Worm (Caenorhabditis elegans) whole organism, mixed stage, embryonic: Measurements from ENCODE around the gene Y73F8A.23.

Source experiments
- blmp-1 ChIP-seq: fragments of 150-350 bp; optimal IDR thresholded peaks from 2 replicates; lab custom pipeline; 2014; ENCODE audit warnings: missing biosample characterization, missing genetic modification characterization
- ceh-43 ChIP-seq: fragments of 200-800 bp; sonication (Bioruptor generic); optimal IDR thresholded peaks from 2 replicates; lab custom pipeline; 2018; ENCODE audit warnings: mild to moderate bottlenecking, missing genetic modification characterization, moderate library complexity, missing compliant biosample characterization
- elt-1 ChIP-seq: sonication (generic microtip); optimal IDR thresholded peaks from 2 replicates; lab custom pipeline; 2017; ENCODE audit warnings: missing genetic modification characterization, mild to moderate bottlenecking, missing compliant biosample characterization, antibody characterized with exemption, moderate library complexity, borderline replicate concordance; ENCODE audit not compliant: insufficient read depth
- hlh-1 ChIP-seq: fragments of 150-350 bp; optimal IDR thresholded peaks from 2 replicates; lab custom pipeline; 2014; ENCODE audit warnings: missing biosample characterization, missing genetic modification reagents, missing genetic modification characterization
- lin-13 ChIP-seq: fragments of 150-350 bp; optimal IDR thresholded peaks from 2 replicates; lab custom pipeline; 2014; ENCODE audit warnings: missing biosample characterization, missing genetic modification characterization
- nhr-237 ChIP-seq: fragments of 150-350 bp; optimal IDR thresholded peaks from 2 replicates; lab custom pipeline; 2014; ENCODE audit warnings: missing biosample characterization, missing genetic modification characterization
- unc-39 ChIP-seq: fragments of 150-350 bp; optimal IDR thresholded peaks from 2 replicates; lab custom pipeline; 2014; ENCODE audit warnings: missing biosample characterization, missing genetic modification characterization
- unc-62 ChIP-seq: fragments of 150-350 bp; optimal IDR thresholded peaks from 2 replicates; lab custom pipeline; 2014; ENCODE audit warnings: missing biosample characterization, missing genetic modification reagents, missing genetic modification characterization
- zip-8 ChIP-seq: fragments of 150-350 bp; optimal IDR thresholded peaks from 2 replicates; lab custom pipeline; 2014; ENCODE audit warnings: missing biosample characterization, missing genetic modification characterization

- no peak for TF ChIP-seq nhr-237 (tag; lab: Kevin White, UChicago)
- TF ChIP-seq zip-8 (tag; lab: Kevin White, UChicago): no peak
- no peak for TF ChIP-seq unc-62 (GFP tag; lab: Kevin White, UChicago)
- TF ChIP-seq elt-1 (tag; lab: Kevin White, UChicago): no peak
- TF ChIP-seq unc-39 (tag; lab: Kevin White, UChicago): no peak
- no peak for TF ChIP-seq lin-13 (tag; lab: Kevin White, UChicago)
- TF ChIP-seq ceh-43 (GFP tag; lab: Kevin White, UChicago): no peak
- TF ChIP-seq hlh-1 (tag; lab: Kevin White, UChicago): peak; percentile 74
- TF ChIP-seq blmp-1 (tag; lab: Kevin White, UChicago): no peak
These were observed 29.3 kb upstream of the Y73F8A.23 start, which contains the start of gene Y73F8A.26 for ce11 chrIV:15473588-15474271.
